Worm (Caenorhabditis elegans) whole organism, L2 larva: ENCODE measurements around the gene sri-29.

Source experiments
- C34F6.9 ChIP-seq: fragments of 150-350 bp; optimal IDR thresholded peaks from 2 replicates; lab custom pipeline; 2014; ENCODE audit warnings: missing biosample characterization, missing genetic modification characterization
- F13H6.1 ChIP-seq: sonication (generic microtip); optimal IDR thresholded peaks from 2 replicates; lab custom pipeline; 2016; ENCODE audit warnings: missing genetic modification characterization, missing compliant biosample characterization
- R02D3.7 ChIP-seq: fragments of 150-350 bp; optimal IDR thresholded peaks from 2 replicates; lab custom pipeline; 2014; ENCODE audit warnings: missing biosample characterization, missing genetic modification characterization
- Y55F3AM.14 ChIP-seq: fragments of 200-800 bp; sonication (Bioruptor generic); optimal IDR thresholded peaks from 2 replicates; lab custom pipeline; 2018; ENCODE audit warnings: mild to moderate bottlenecking, missing genetic modification characterization, missing compliant biosample characterization
- alr-1 ChIP-seq: fragments of 150-350 bp; optimal IDR thresholded peaks from 2 replicates; lab custom pipeline; 2014; ENCODE audit warnings: missing biosample characterization, missing genetic modification characterization
- aly-2 ChIP-seq: fragments of 150-350 bp; optimal IDR thresholded peaks from 2 replicates; lab custom pipeline; 2014; ENCODE audit warnings: missing biosample characterization, missing genetic modification characterization
- ama-1 ChIP-seq: fragments of 150-350 bp; optimal IDR thresholded peaks from 2 replicates; lab custom pipeline; 2018; ENCODE audit warnings: inconsistent platforms
- ceh-16 ChIP-seq: fragments of 150-350 bp; optimal IDR thresholded peaks from 2 replicates; lab custom pipeline; 2014; ENCODE audit warnings: missing biosample characterization, missing genetic modification characterization
- crh-2 ChIP-seq: sonication (generic microtip); optimal IDR thresholded peaks from 2 replicates; lab custom pipeline; 2017; ENCODE audit warnings: missing biosample characterization, missing genetic modification characterization
- dmd-4 ChIP-seq: sonication (generic microtip); optimal IDR thresholded peaks from 2 replicates; lab custom pipeline; 2017; ENCODE audit warnings: missing biosample characterization, missing genetic modification characterization
- egl-27 ChIP-seq: sonication (generic microtip); optimal IDR thresholded peaks from 3 replicates; lab custom pipeline; 2017; ENCODE audit warnings: missing biosample characterization, missing genetic modification reagents, missing genetic modification characterization
- elt-1 ChIP-seq: fragments of 150-350 bp; optimal IDR thresholded peaks from 2 replicates; lab custom pipeline; 2014; ENCODE audit warnings: missing biosample characterization, missing genetic modification characterization
- elt-3 ChIP-seq: sonication (generic microtip); optimal IDR thresholded peaks from 2 replicates; lab custom pipeline; 2017; ENCODE audit warnings: missing biosample characterization, missing genetic modification characterization
- fos-1 ChIP-seq: fragments of 150-350 bp; optimal IDR thresholded peaks from 2 replicates; lab custom pipeline; 2014; ENCODE audit warnings: missing biosample characterization, missing genetic modification characterization
- gmeb-1 ChIP-seq: fragments of 150-350 bp; optimal IDR thresholded peaks from 2 replicates; lab custom pipeline; 2014; ENCODE audit warnings: missing biosample characterization, missing genetic modification characterization
- lin-11 ChIP-seq: fragments of 150-350 bp; sonication (generic microtip); optimal IDR thresholded peaks from 2 replicates; lab custom pipeline; 2014; ENCODE audit warnings: missing biosample characterization, missing genetic modification characterization, inconsistent platforms, mixed read lengths
- lsy-2 ChIP-seq, 2 experiments: fragments of 150-350 bp in 1 of 2; sonication (generic microtip) in 1 of 2; optimal IDR thresholded peaks; 2 replicates each; lab custom pipeline; 2014 to 2017; ENCODE audit warnings: missing biosample characterization in 2 of 2, missing genetic modification characterization in 2 of 2
- mab-5 ChIP-seq: fragments of 150-350 bp; optimal IDR thresholded peaks from 2 replicates; lab custom pipeline; 2014; ENCODE audit warnings: missing biosample characterization, missing genetic modification characterization
- mdl-1 ChIP-seq, 2 experiments: fragments of 150-350 bp in 1 of 2; sonication (generic microtip) in 1 of 2; optimal IDR thresholded peaks; 2 replicates each; lab custom pipeline; 2017; ENCODE audit warnings: missing biosample characterization in 2 of 2, missing genetic modification characterization in 2 of 2
- nhr-10 ChIP-seq: sonication (generic microtip); optimal IDR thresholded peaks from 2 replicates; lab custom pipeline; 2017; ENCODE audit warnings: missing biosample characterization, missing genetic modification characterization
- nhr-12 ChIP-seq: fragments of 150-350 bp; optimal IDR thresholded peaks from 2 replicates; lab custom pipeline; 2014; ENCODE audit warnings: missing biosample characterization, missing genetic modification characterization
- nhr-129 ChIP-seq: fragments of 150-350 bp; optimal IDR thresholded peaks from 2 replicates; lab custom pipeline; 2014; ENCODE audit warnings: missing biosample characterization, missing genetic modification characterization
- nhr-21 ChIP-seq: fragments of 150-350 bp; optimal IDR thresholded peaks from 2 replicates; lab custom pipeline; 2014; ENCODE audit warnings: missing biosample characterization, missing genetic modification characterization
- nhr-237 ChIP-seq: fragments of 150-350 bp; optimal IDR thresholded peaks from 2 replicates; lab custom pipeline; 2014; ENCODE audit warnings: missing biosample characterization, missing genetic modification characterization
- nhr-25 ChIP-seq: fragments of 150-350 bp; sonication (generic microtip); optimal IDR thresholded peaks from 3 replicates; lab custom pipeline; 2014; ENCODE audit warnings: missing biosample characterization, missing genetic modification characterization
- nhr-6 ChIP-seq: fragments of 150-350 bp; optimal IDR thresholded peaks from 2 replicates; lab custom pipeline; 2014; ENCODE audit warnings: missing biosample characterization, missing genetic modification characterization
- peb-1 ChIP-seq: fragments of 150-350 bp; optimal IDR thresholded peaks from 2 replicates; lab custom pipeline; 2014; ENCODE audit warnings: missing biosample characterization, missing genetic modification characterization
- sem-4 ChIP-seq: fragments of 150-350 bp; optimal IDR thresholded peaks from 2 replicates; lab custom pipeline; 2014; ENCODE audit warnings: missing biosample characterization, missing genetic modification reagents, missing genetic modification characterization
- sma-3 ChIP-seq: sonication (generic microtip); optimal IDR thresholded peaks from 2 replicates; lab custom pipeline; 2016; ENCODE audit warnings: missing genetic modification reagents, missing genetic modification characterization, missing compliant biosample characterization
- sma-9 ChIP-seq, 2 experiments: fragments of 150-350 bp in 1 of 2; sonication (generic microtip) in 1 of 2; optimal IDR thresholded peaks; 2 replicates each; lab custom pipeline; 2014 to 2016; ENCODE audit warnings: missing genetic modification characterization in 2 of 2, mild to moderate bottlenecking in 1 of 2, missing biosample characterization in 1 of 2, missing compliant biosample characterization in 1 of 2, missing genetic modification reagents in 1 of 2, moderate library complexity in 1 of 2
- snpc-4 ChIP-seq: fragments of 150-350 bp; optimal IDR thresholded peaks from 2 replicates; lab custom pipeline; 2014; ENCODE audit warnings: missing biosample characterization, missing genetic modification characterization
- unc-39 ChIP-seq: fragments of 150-350 bp; optimal IDR thresholded peaks from 2 replicates; lab custom pipeline; 2014; ENCODE audit warnings: missing biosample characterization, missing genetic modification characterization
- unc-55 ChIP-seq: fragments of 150-350 bp; sonication (generic microtip); optimal IDR thresholded peaks from 3 replicates; lab custom pipeline; 2014; ENCODE audit warnings: missing biosample characterization, missing genetic modification reagents, missing genetic modification characterization
- unc-62 ChIP-seq: fragments of 150-350 bp; optimal IDR thresholded peaks from 2 replicates; lab custom pipeline; 2014; ENCODE audit warnings: missing biosample characterization, missing genetic modification reagents, missing genetic modification characterization
- zag-1 ChIP-seq: fragments of 150-350 bp; optimal IDR thresholded peaks from 2 replicates; lab custom pipeline; 2014; ENCODE audit warnings: missing biosample characterization, missing genetic modification characterization
- ztf-1 ChIP-seq: fragments of 200-800 bp; sonication (Bioruptor generic); conservative IDR thresholded peaks from 2 replicates; pipeline ENCODE4 v1.3.6; 2022; ENCODE audit warnings: missing genetic modification characterization, missing compliant biosample characterization
- ztf-11 ChIP-seq: sonication (generic microtip); optimal IDR thresholded peaks from 2 replicates; lab custom pipeline; 2017; ENCODE audit warnings: missing biosample characterization, missing genetic modification characterization
- ztf-4 ChIP-seq: fragments of 150-350 bp; optimal IDR thresholded peaks from 2 replicates; lab custom pipeline; 2014; ENCODE audit warnings: missing biosample characterization, missing genetic modification characterization

The sri-29 gene

DNA sequence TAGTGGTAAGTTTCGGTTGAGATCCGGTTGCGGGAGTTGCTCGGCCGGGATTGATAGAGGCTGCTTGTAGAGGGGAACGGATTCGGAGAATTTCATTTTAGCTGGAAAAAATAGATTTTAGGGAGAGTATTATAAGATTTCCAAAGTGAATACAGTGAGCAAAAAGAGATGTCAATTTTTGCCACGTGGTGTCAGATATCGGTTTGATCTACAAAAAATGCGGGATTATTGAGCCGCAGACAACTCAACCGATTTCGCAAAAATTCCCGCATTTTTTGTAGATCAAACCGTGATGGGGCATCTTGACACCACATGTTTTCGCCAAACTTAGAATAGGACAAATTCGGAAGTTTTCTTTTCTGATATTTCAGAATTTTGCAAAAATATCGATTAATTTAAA, 10.1 kb downstream of the sri-29 start, which contains the start of gene lido-13:
Gene lido-13 (minus strand): TSS at position 101 of the 400 bp plus-strand sequence.
- TF ChIP-seq elt-1 (tag; lab: Kevin White, UChicago) (no peak), nhr-25 (tag; lab: Kevin White, UChicago) (no peak), sma-3 (GFP tag; lab: Kevin White, UChicago) (no peak), gmeb-1 (tag; lab: Kevin White, UChicago) (no peak), sem-4 (tag; lab: Kevin White, UChicago) (no peak), mdl-1 (tag; optimal IDR thresholded peaks at IDR 0.05; lab: Kevin White, UChicago) (no peak), nhr-237 (tag; lab: Kevin White, UChicago) (no peak), fos-1 (tag; lab: Kevin White, UChicago) (no peak), elt-3 (tag; lab: Kevin White, UChicago) (no peak), nhr-129 (tag; lab: Kevin White, UChicago) (no peak)

ce11 chrII:3054622-3055021, 10.5 kb downstream of the sri-29 start:
- TF ChIP-seq unc-62 (no peak), sma-3 (GFP tag; lab: Kevin White, UChicago) (no peak), unc-39 (no peak), fos-1 (tag; lab: Kevin White, UChicago) (no peak), nhr-6 (no peak), peb-1 (tag; lab: Kevin White, UChicago) (no peak), nhr-237 (tag; lab: Kevin White, UChicago) (no peak), unc-55 (peak; percentile 36), nhr-10 (tag; lab: Kevin White, UChicago) (no peak), dmd-4 (no peak), ztf-11 (tag; lab: Kevin White, UChicago) (no peak), alr-1 (no peak), F13H6.1 (peak; percentile 19)

- TF ChIP-seq lin-11 (tag; lab: Kevin White, UChicago) (no peak), unc-55 (peak; percentile 25), crh-2 (tag; lab: Kevin White, UChicago) (peak; percentile 17), C34F6.9 (tag; lab: Kevin White, UChicago) (peak; percentile 35), nhr-129 (tag; lab: Kevin White, UChicago) (peak; percentile 26), R02D3.7 (no peak)
Observed at ce11 chrII:3055531-3055930, 11.4 kb downstream of the sri-29 start.

DNA sequence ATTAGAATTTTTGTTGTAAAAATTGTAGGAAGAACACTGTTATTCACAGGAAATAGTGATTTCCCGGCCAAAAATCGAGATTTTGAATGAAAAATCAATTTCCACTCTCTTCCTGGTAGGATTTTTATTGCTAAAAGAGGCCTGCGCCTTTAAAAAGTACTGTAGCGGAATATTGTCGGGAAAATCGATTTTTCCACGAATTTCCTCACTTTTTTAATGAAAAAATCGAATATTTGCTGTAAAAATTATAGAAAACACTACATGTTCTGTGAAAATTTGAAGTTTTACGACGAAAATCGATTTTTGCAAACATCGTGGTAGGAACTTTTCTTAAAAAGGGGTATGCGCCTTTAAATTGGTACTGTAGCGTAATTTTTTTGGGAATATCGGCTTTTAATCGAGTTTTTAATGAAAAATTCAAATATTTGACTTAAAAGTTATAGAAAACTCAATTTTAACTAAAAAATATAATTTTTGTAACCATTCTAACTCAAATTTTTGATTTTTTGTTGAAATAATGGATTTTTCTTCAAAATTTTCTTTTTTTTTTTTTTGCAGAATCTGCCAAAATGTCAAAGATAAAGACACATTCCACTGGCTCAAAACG, 12.2 kb downstream of the sri-29 start, which contains the start of gene lin-8:
Gene lin-8 (plus strand): TSS at position 557 of the 607 bp plus-strand sequence.
- no peak for TF ChIP-seq lin-11 (tag; lab: Kevin White, UChicago)
- TF ChIP-seq alr-1, result no peak
- TF ChIP-seq egl-27 (tag; lab: Kevin White, UChicago), result no peak
- no peak for TF ChIP-seq sma-9 (GFP tag; optimal IDR thresholded peaks at IDR 0.05; lab: Kevin White, UChicago)
- TF ChIP-seq sma-9 (tag; optimal IDR thresholded peaks at IDR 0.05; lab: Kevin White, UChicago), result no peak
- no peak for TF ChIP-seq zag-1 (tag; lab: Kevin White, UChicago)
- no peak for TF ChIP-seq ztf-4 (tag; lab: Kevin White, UChicago)
- no peak for TF ChIP-seq ztf-1 (GFP tag; lab: Robert Waterston, UW)
- no peak for TF ChIP-seq ceh-16 (tag; lab: Kevin White, UChicago)
- TF ChIP-seq dmd-4, result no peak
- no peak for TF ChIP-seq aly-2
- no peak for TF ChIP-seq lsy-2 (tag; optimal IDR thresholded peaks at IDR 0.05; lab: Kevin White, UChicago)
- TF ChIP-seq nhr-21 (tag; lab: Kevin White, UChicago), result no peak

DNA sequence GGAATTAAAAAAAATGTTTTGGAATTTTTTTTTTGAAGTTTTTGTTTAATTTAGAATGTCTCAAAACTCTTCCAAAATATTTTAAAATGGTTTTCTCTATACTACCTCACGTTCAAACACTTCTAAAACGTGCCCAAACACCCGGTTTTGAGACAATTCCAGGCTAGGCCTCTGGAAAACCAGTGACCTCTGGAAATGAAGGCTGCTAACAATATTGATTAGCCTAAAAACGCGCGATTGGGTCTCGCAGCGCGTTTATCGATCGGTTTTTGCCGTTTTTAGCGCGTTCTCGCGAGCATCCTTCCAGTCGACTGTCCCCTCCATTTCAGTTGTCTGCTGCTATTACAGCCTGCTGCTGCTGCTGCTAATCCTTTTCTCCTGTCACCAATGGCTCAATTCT, 16.7 kb downstream of the sri-29 start, which contains the start of gene Y25C1A.6:
Gene Y25C1A.6 (plus strand): TSS at position 301 of the 400 bp plus-strand sequence.
- TF ChIP-seq nhr-237 (tag; lab: Kevin White, UChicago) (no peak), gmeb-1 (tag; lab: Kevin White, UChicago) (no peak), F13H6.1 (no peak), Y55F3AM.14 (GFP tag; lab: Kevin White, UChicago) (no peak), ceh-16 (tag; lab: Kevin White, UChicago) (no peak), mab-5 (tag; lab: Kevin White, UChicago) (no peak), nhr-21 (tag; lab: Kevin White, UChicago) (no peak), nhr-129 (tag; lab: Kevin White, UChicago) (no peak), ama-1 (lab: Kevin White, UChicago) (no peak), lin-11 (tag; lab: Kevin White, UChicago) (no peak), sem-4 (tag; lab: Kevin White, UChicago) (no peak), nhr-12 (tag; lab: Kevin White, UChicago) (no peak), crh-2 (tag; lab: Kevin White, UChicago) (no peak), snpc-4 (tag; lab: Kevin White, UChicago) (no peak), elt-3 (tag; lab: Kevin White, UChicago) (no peak), alr-1 (no peak)
